Fruit fly (Drosophila melanogaster): ENCODE measurements around the gene Lgr4.
A peak's percentile ranks its signal among the peaks of the same experiment; 100 is the strongest.

Lgr4 gene

DNA sequence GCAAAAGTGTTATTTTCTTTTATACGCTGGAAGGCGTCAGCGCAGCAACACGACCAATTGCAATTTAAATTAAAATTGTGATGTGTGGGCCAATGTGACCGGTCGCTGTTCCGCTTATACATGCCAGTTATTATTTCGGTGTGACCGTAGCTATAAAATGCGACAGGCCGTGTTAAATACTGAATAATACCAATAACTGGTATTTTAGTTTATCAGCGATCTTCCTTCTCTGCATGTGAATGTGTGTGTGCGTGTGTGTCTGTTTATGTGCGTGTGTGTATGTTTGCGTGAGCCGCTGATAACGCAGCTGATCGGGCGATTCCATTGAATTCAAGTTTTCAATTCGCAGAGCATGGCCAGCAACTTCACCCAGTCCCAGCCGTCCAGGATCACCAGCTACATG, 60.2 kb downstream of the Lgr4 start, which contains the start of the genes CG32638, CG15717 and MFS10 (continued):
- TF ChIP-seq CG18619 (GFP tag; optimal IDR thresholded peaks at IDR 0.05) (peak; percentile 22), lilli (GFP tag; optimal IDR thresholded peaks at IDR 0.05) (peak; percentile 17), zfh2 (GFP tag; optimal IDR thresholded peaks at IDR 0.05) (peak; percentile 19), fu2 (GFP tag; optimal IDR thresholded peaks at IDR 0.05) (no peak), sisA (GFP tag; IDR thresholded peaks at IDR 0.05) (no peak), Ets97D (GFP tag; optimal IDR thresholded peaks at IDR 0.05) (peak; percentile 85), CG17385 (GFP tag; optimal IDR thresholded peaks at IDR 0.05) (no peak), CG13296 (GFP tag; optimal IDR thresholded peaks at IDR 0.05) (no peak), Hmr (GFP tag; optimal IDR thresholded peaks at IDR 0.05) (peak; percentile 69), row (GFP tag; IDR thresholded peaks at IDR 0.05) (peak; percentile 56), ken (GFP tag; IDR thresholded peaks at IDR 0.05) (no peak), hb (GFP tag; IDR thresholded peaks at IDR 0.05; ENCODE audit: partially characterized antibody) (no peak), CG4360 (GFP tag; IDR thresholded peaks at IDR 0.05) (no peak), CG16813 (GFP tag; IDR thresholded peaks at IDR 0.05; ENCODE audit: partially characterized antibody) (0 out of 3 replicates have a peak, but pooled peaks have one; percentile 20), bbx (GFP tag; IDR thresholded peaks at IDR 0.05; ENCODE audit: partially characterized antibody) (0 out of 2 replicates have a peak, but pooled peaks have one; percentile 24), Atf3 (GFP tag; optimal IDR thresholded peaks at IDR 0.05) (no peak), B-H2 (GFP tag; optimal IDR thresholded peaks at IDR 0.05) (no peak), croc (GFP tag; conservative IDR thresholded peaks at IDR 0.05) (no peak), CG12236 (GFP tag; optimal IDR thresholded peaks at IDR 0.05) (no peak), fd64A (GFP tag; optimal IDR thresholded peaks at IDR 0.05) (no peak), danr (GFP tag; IDR thresholded peaks at IDR 0.05) (no peak), Nf-YB (GFP tag; optimal IDR thresholded peaks at IDR 0.05) (no peak), exex (tag; optimal IDR thresholded peaks at IDR 0.05) (peak; percentile 35), Hmx (GFP tag; optimal IDR thresholded peaks at IDR 0.05) (no peak), CG7271 (tag; optimal IDR thresholded peaks at IDR 0.05) (peak; percentile 41), Antp (GFP tag; optimal IDR thresholded peaks at IDR 0.05) (no peak), CG33557 (GFP tag; optimal IDR thresholded peaks at IDR 0.05) (no peak), CG2678 (tag; optimal IDR thresholded peaks at IDR 0.05) (no peak), disco-r (GFP tag; optimal IDR thresholded peaks at IDR 0.05) (no peak), CG31441 (GFP tag; IDR thresholded peaks at IDR 0.05) (0 out of 2 replicates have a peak, but pooled peaks have one; percentile 31), CG3726 (GFP tag; IDR thresholded peaks at IDR 0.05) (no peak), Atf-2 (GFP tag; optimal IDR thresholded peaks at IDR 0.05) (no peak), gfzf (GFP tag; optimal IDR thresholded peaks at IDR 0.05) (peak; percentile 96), Sox100B (GFP tag; optimal IDR thresholded peaks at IDR 0.05) (no peak), CG10267 (tag; optimal IDR thresholded peaks at IDR 0.05) (peak; percentile 37), CG7839 (tag; optimal IDR thresholded peaks at IDR 0.05) (peak; percentile 0), NC2α (GFP tag; optimal IDR thresholded peaks at IDR 0.05) (no peak), CG1792 (GFP tag; optimal IDR thresholded peaks at IDR 0.05) (no peak), Meics (GFP tag; optimal IDR thresholded peaks at IDR 0.05) (peak; percentile 3), CG13287 (GFP tag; IDR thresholded peaks at IDR 0.05; ENCODE audit: partially characterized antibody) (peak; percentile 59), ATbp (GFP tag; optimal IDR thresholded peaks at IDR 0.05) (no peak), CG12071 (GFP tag; optimal IDR thresholded peaks at IDR 0.05) (peak; percentile 44), CG17186 (GFP tag; optimal IDR thresholded peaks at IDR 0.05) (peak; percentile 54), CG42726 (GFP tag; IDR thresholded peaks at IDR 0.05; ENCODE audit: partially characterized antibody) (peak; percentile 9; the same call in 1 of the 2 replicates), CG2116 (GFP tag; optimal IDR thresholded peaks at IDR 0.05) (peak; percentile 44), CG2199 (GFP tag; IDR thresholded peaks at IDR 0.05) (no peak), CG33213 (GFP tag; optimal IDR thresholded peaks at IDR 0.05) (peak; percentile 60), CG12219 (GFP tag; optimal IDR thresholded peaks at IDR 0.05) (no peak), CG6791 (GFP tag; IDR thresholded peaks at IDR 0.05; ENCODE audit: partially characterized antibody) (0 out of 3 replicates have a peak, but pooled peaks have one; percentile 50), klu (GFP tag; IDR thresholded peaks at IDR 0.05) (no peak)

Measured in whole organism, embryonic.